Fruit fly (Drosophila melanogaster): Measurements from ENCODE around the gene Set8.

DNA sequence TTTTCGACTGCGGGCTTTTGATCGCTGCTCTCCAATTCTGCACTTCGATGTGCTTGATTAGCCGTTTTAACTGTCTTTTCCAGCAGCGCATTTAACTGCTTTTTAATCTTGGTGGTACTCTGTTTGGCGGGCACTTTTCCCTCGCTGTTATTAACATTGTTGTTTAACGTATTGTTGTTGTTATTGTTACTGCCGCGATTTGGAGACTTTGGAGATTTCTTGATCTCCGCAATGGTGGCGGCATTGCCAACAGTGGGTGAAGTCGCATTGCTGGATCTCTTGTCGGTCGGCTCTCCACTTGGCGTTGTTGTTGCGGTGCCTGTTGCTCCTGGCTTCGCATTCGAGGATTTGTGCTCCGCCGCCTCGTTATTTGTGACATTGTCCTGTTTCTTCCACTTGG, 14.8 kb downstream of the Set8 start:
- TF ChIP-seq CG7045 (GFP tag; optimal IDR thresholded peaks at IDR 0.05) (no peak), CG33017 (tag; optimal IDR thresholded peaks at IDR 0.05) (no peak), CG1620 (GFP tag; optimal IDR thresholded peaks at IDR 0.05) (no peak), Hr96 (GFP tag; optimal IDR thresholded peaks at IDR 0.05) (no peak), CG12768 (GFP tag; optimal IDR thresholded peaks at IDR 0.05) (no peak)

Data from whole organism, adult.